Fruit fly (Drosophila melanogaster): ENCODE data around the gene qm.

dm6 chr3L:7397979-7398378 is 49.9 kb downstream of the qm start, which contains the start of gene CG8562:
- TF ChIP-seq CG5204 (GFP tag; optimal IDR thresholded peaks at IDR 0.05) = no peak
- no peak for TF ChIP-seq CG7045 (GFP tag; optimal IDR thresholded peaks at IDR 0.05)
- no peak for TF ChIP-seq cic (GFP tag; optimal IDR thresholded peaks at IDR 0.05)
- TF ChIP-seq kay (GFP tag; ENCODE audit: borderline replicate concordance) = no peak
- TF ChIP-seq pad (GFP tag; optimal IDR thresholded peaks at IDR 0.05) = no peak
- no peak for TF ChIP-seq tj (GFP tag; optimal IDR thresholded peaks at IDR 0.05)
- no peak for TF ChIP-seq toe (GFP tag; optimal IDR thresholded peaks at IDR 0.05)
- no peak for TF ChIP-seq ovo (GFP tag; optimal IDR thresholded peaks at IDR 0.05)
- TF ChIP-seq Mnt (GFP tag; optimal IDR thresholded peaks at IDR 0.05) = no peak
- TF ChIP-seq Hr96 (GFP tag; optimal IDR thresholded peaks at IDR 0.05) = no peak
- no peak for TF ChIP-seq cnc (optimal IDR thresholded peaks at IDR 0.05)
- no peak for TF ChIP-seq CG11617 (GFP tag; optimal IDR thresholded peaks at IDR 0.05)

All from whole organism, adult.